ENCODE assay signal across 2 fruit fly cellular contexts in the genomic region with DNA sequence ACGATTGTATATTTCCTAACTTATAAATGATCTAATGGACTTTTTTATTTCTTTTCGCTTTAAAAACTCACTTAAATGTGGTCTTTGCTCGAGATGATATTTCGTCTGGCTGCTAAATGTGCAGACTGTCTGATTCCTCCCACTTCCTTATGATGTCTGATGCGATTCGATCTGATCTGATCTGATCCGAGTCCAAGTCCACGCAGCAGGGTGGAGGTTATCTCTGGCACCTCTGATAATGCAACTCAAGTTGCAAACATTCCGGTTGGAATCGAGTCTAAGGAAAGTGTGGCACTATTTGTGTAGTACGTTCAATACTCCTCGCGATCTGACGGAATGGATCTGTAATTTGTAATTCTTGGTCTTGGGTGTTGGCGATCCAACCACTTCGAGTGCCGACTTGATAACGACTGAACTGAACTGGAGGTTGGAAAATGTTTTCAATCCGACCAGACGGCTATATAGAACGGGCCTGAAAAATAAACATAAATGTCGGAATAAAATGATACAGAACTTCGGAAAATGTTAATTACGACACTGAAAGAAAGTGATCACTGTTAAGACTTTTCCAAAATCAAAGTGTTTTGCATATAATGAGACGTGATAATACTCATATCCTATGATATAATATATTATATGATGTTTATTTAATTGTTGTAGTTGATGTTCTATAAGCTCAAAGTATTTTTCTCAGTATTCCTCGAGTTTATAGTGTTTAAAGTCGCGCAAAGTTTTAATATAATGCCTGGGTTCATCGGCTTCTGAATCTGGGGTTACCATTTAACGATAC.
TF ChIP-seq lines count a peak whose summit lies in the region.

No protein-coding gene starts in this region.

TF ChIP-seq in whole organism, embryonic, 481 proteins besides CTCF, POLR2A, EP300 and RAD21 (continued from another document):
- TF ChIP-seq Abd-B (GFP tag; optimal IDR thresholded peaks at IDR 0.05; lab: Kevin White, UChicago) (peak; percentile 21), phol (tag; optimal IDR thresholded peaks at IDR 0.05; lab: Kevin White, UChicago) (peak; percentile 57), CG18764 (GFP tag; optimal IDR thresholded peaks at IDR 0.05; lab: Kevin White, UChicago) (peak; percentile 24), CG4730 (GFP tag; IDR thresholded peaks at IDR 0.05; lab: Robert Waterston, UW) (no peak), Aef1 (GFP tag; IDR thresholded peaks at IDR 0.05; lab: Robert Waterston, UW) (0 out of 3 replicates have a peak, but pooled peaks have one; percentile 16), croc (GFP tag; conservative IDR thresholded peaks at IDR 0.05; lab: Robert Waterston, UW) (no peak), CG7839 (tag; optimal IDR thresholded peaks at IDR 0.05; lab: Kevin White, UChicago) (peak; percentile 27), bsh (GFP tag; optimal IDR thresholded peaks at IDR 0.05; lab: Kevin White, UChicago) (peak in 1 of 2 experiments; percentile 27), CG8089 (GFP tag; optimal IDR thresholded peaks at IDR 0.05; lab: Kevin White, UChicago) (no peak), prd (optimal IDR thresholded peaks at IDR 0.05; lab: Kevin White, UChicago) (no peak), prd (GFP tag; IDR thresholded peaks at IDR 0.05; lab: Robert Waterston, UW) (peak; percentile 45; the same call in 1 of the 3 replicates), E2f2 (GFP tag; IDR thresholded peaks at IDR 0.05; lab: Robert Waterston, UW) (peak; percentile 23; the same call in 1 of the 2 replicates), Sox102F (GFP tag; optimal IDR thresholded peaks at IDR 0.05; lab: Kevin White, UChicago) (peak; percentile 60), pan (optimal IDR thresholded peaks at IDR 0.05; lab: Kevin White, UChicago) (no peak), pan (GFP tag; optimal IDR thresholded peaks at IDR 0.05 in 1 of 2, IDR thresholded peaks at IDR 0.05 in 1 of 2) (peak in 1 of 2 experiments; percentile 51), CG18262 (tag; optimal IDR thresholded peaks at IDR 0.05; lab: Kevin White, UChicago) (peak; percentile 63), Adf1 (GFP tag; IDR thresholded peaks at IDR 0.05; lab: Robert Waterston, UW) (no peak), ranshi (GFP tag; IDR thresholded peaks at IDR 0.05; lab: Robert Waterston, UW) (0 out of 2 replicates have a peak, but pooled peaks have one; percentile 14), CG2678 (tag; optimal IDR thresholded peaks at IDR 0.05; lab: Kevin White, UChicago) (peak; percentile 47), dmrt99B (tag; optimal IDR thresholded peaks at IDR 0.05; lab: Kevin White, UChicago) (peak; percentile 60), Blimp-1 (GFP tag; optimal IDR thresholded peaks at IDR 0.05; lab: Kevin White, UChicago) (peak; percentile 44), CG16863 (GFP tag; optimal IDR thresholded peaks at IDR 0.05; lab: Kevin White, UChicago) (no peak), ewg (GFP tag; optimal IDR thresholded peaks at IDR 0.05; lab: Kevin White, UChicago) (no peak), Jarid2 (GFP tag; optimal IDR thresholded peaks at IDR 0.05; lab: Kevin White, UChicago) (no peak), CG10979 (tag; optimal IDR thresholded peaks at IDR 0.05; lab: Kevin White, UChicago) (peak; percentile 53), lab (GFP tag; optimal IDR thresholded peaks at IDR 0.05; lab: Kevin White, UChicago) (peak; percentile 38), CG12942 (GFP tag; optimal IDR thresholded peaks at IDR 0.05; lab: Kevin White, UChicago) (no peak), Six4 (GFP tag; optimal IDR thresholded peaks at IDR 0.05; lab: Kevin White, UChicago) (peak; percentile 15), CG31441 (GFP tag; IDR thresholded peaks at IDR 0.05; lab: Robert Waterston, UW) (peak; percentile 55), unpg (GFP tag; optimal IDR thresholded peaks at IDR 0.05; lab: Kevin White, UChicago) (peak; percentile 24), Fer1 (GFP tag; optimal IDR thresholded peaks at IDR 0.05; lab: Kevin White, UChicago) (peak; percentile 32), gfzf (GFP tag; optimal IDR thresholded peaks at IDR 0.05; lab: Kevin White, UChicago) (no peak), tin (GFP tag; optimal IDR thresholded peaks at IDR 0.05; lab: Kevin White, UChicago) (peak; percentile 1), CG11504 (tag; optimal IDR thresholded peaks at IDR 0.05; lab: Kevin White, UChicago) (peak; percentile 59), grau (tag; optimal IDR thresholded peaks at IDR 0.05; lab: Kevin White, UChicago) (peak; percentile 31), CG17829 (tag; optimal IDR thresholded peaks at IDR 0.05; lab: Kevin White, UChicago) (peak; percentile 47), BtbVII (GFP tag; optimal IDR thresholded peaks at IDR 0.05; lab: Kevin White, UChicago) (no peak), grn (GFP tag; optimal IDR thresholded peaks at IDR 0.05; lab: Kevin White, UChicago) (peak; percentile 53), CG9437 (GFP tag; optimal IDR thresholded peaks at IDR 0.05; lab: Kevin White, UChicago) (no peak), Hsf (GFP tag; optimal IDR thresholded peaks at IDR 0.05; lab: Kevin White, UChicago) (no peak), onecut (GFP tag; IDR thresholded peaks at IDR 0.05; lab: Robert Waterston, UW) (0 out of 2 replicates have a peak, but pooled peaks have one; percentile 7), org-1 (GFP tag; optimal IDR thresholded peaks at IDR 0.05; lab: Kevin White, UChicago) (no peak), CG16779 (GFP tag; IDR thresholded peaks at IDR 0.05; lab: Robert Waterston, UW) (no peak), E2f1 (GFP tag; IDR thresholded peaks at IDR 0.05; lab: Robert Waterston, UW) (0 out of 2 replicates have a peak, but pooled peaks have one; percentile 10), CG2712 (tag; optimal IDR thresholded peaks at IDR 0.05; lab: Kevin White, UChicago) (peak; percentile 59), CG17361 (GFP tag; IDR thresholded peaks at IDR 0.05; lab: Robert Waterston, UW) (peak; percentile 60; the same call in 2 of the 3 replicates), row (GFP tag; IDR thresholded peaks at IDR 0.05; lab: Robert Waterston, UW) (0 out of 3 replicates have a peak, but pooled peaks have one; percentile 15), CG4424 (GFP tag; optimal IDR thresholded peaks at IDR 0.05; lab: Kevin White, UChicago) (no peak), hkb (optimal IDR thresholded peaks at IDR 0.05; lab: Kevin White, UChicago) (no peak), hkb (GFP tag; IDR thresholded peaks at IDR 0.05; lab: Robert Waterston, UW) (0 out of 2 replicates have a peak, but pooled peaks have one; percentile 39), usp (GFP tag; optimal IDR thresholded peaks at IDR 0.05; lab: Kevin White, UChicago) (no peak), CG7786 (GFP tag; optimal IDR thresholded peaks at IDR 0.05; lab: Kevin White, UChicago) (no peak), nmo (GFP tag; optimal IDR thresholded peaks at IDR 0.05; lab: Kevin White, UChicago) (peak; percentile 43), CG12071 (GFP tag; optimal IDR thresholded peaks at IDR 0.05; lab: Kevin White, UChicago) (no peak), CG6689 (GFP tag; IDR thresholded peaks at IDR 0.05; lab: Robert Waterston, UW) (0 out of 2 replicates have a peak, but pooled peaks have one; percentile 24), CG8924 (tag; optimal IDR thresholded peaks at IDR 0.05; lab: Kevin White, UChicago) (peak; percentile 11), chif (GFP tag; optimal IDR thresholded peaks at IDR 0.05; lab: Kevin White, UChicago) (no peak), Asciz (GFP tag; optimal IDR thresholded peaks at IDR 0.05; lab: Kevin White, UChicago) (peak; percentile 36), CG34224 (GFP tag; IDR thresholded peaks at IDR 0.05; lab: Robert Waterston, UW; ENCODE audit: partially characterized antibody) (no peak)
TF ChIP-seq in whole organism, embryonic: peak in this region for 51.

TF ChIP-seq in whole organism, prepupa, 60 proteins besides CTCF, POLR2A, EP300 and RAD21 (continued from another document):
- TF ChIP-seq CG6276 (GFP tag; optimal IDR thresholded peaks at IDR 0.05; lab: Kevin White, UChicago) (peak; percentile 30), Hr4 (GFP tag; optimal IDR thresholded peaks at IDR 0.05; lab: Kevin White, UChicago) (peak; percentile 25), topi (GFP tag; optimal IDR thresholded peaks at IDR 0.05; lab: Kevin White, UChicago) (no peak), pdm3 (GFP tag; optimal IDR thresholded peaks at IDR 0.05; lab: Kevin White, UChicago) (no peak), Eip78C (GFP tag; lab: Kevin White, UChicago) (peak; percentile 78), eg (GFP tag; IDR thresholded peaks at IDR 0.05; lab: Robert Waterston, UW) (peak; percentile 67), Sox14 (GFP tag; optimal IDR thresholded peaks at IDR 0.05; lab: Kevin White, UChicago) (no peak), CG3919 (GFP tag; optimal IDR thresholded peaks at IDR 0.05; lab: Kevin White, UChicago) (peak; percentile 13), CG10631 (GFP tag; optimal IDR thresholded peaks at IDR 0.05; lab: Kevin White, UChicago) (no peak), fd85E (GFP tag; optimal IDR thresholded peaks at IDR 0.05; lab: Kevin White, UChicago) (no peak), CG11762 (GFP tag; optimal IDR thresholded peaks at IDR 0.05; lab: Kevin White, UChicago; ENCODE audit: insufficient read depth) (peak; percentile 23), Lpt (GFP tag; optimal IDR thresholded peaks at IDR 0.05; lab: Kevin White, UChicago) (no peak), dsx (GFP tag; optimal IDR thresholded peaks at IDR 0.05; lab: Kevin White, UChicago; ENCODE audit: poor library complexity, severe bottlenecking) (peak; percentile 62), CG1621 (tag; optimal IDR thresholded peaks at IDR 0.05; lab: Kevin White, UChicago) (peak; percentile 9), CG6808 (GFP tag; optimal IDR thresholded peaks at IDR 0.05; lab: Kevin White, UChicago) (peak; percentile 26), Met (GFP tag; optimal IDR thresholded peaks at IDR 0.05; lab: Kevin White, UChicago) (no peak), svp (GFP tag; lab: Kevin White, UChicago) (peak; percentile 97), CG11902 (GFP tag; optimal IDR thresholded peaks at IDR 0.05; lab: Kevin White, UChicago) (no peak), dac (GFP tag; optimal IDR thresholded peaks at IDR 0.05; lab: Kevin White, UChicago) (no peak), Eip93F (GFP tag; optimal IDR thresholded peaks at IDR 0.05; lab: Kevin White, UChicago) (no peak), achi (GFP tag; optimal IDR thresholded peaks at IDR 0.05; lab: Kevin White, UChicago) (no peak), CG6854 (GFP tag; optimal IDR thresholded peaks at IDR 0.05; lab: Kevin White, UChicago) (no peak), Ets96B (tag; optimal IDR thresholded peaks at IDR 0.05; lab: Kevin White, UChicago) (peak; percentile 68), Smox (GFP tag; optimal IDR thresholded peaks at IDR 0.05; lab: Kevin White, UChicago) (no peak), CG10669 (GFP tag; optimal IDR thresholded peaks at IDR 0.05; lab: Kevin White, UChicago) (peak; percentile 56), CG15336 (GFP tag; IDR thresholded peaks at IDR 0.05; lab: Robert Waterston, UW) (0 out of 2 replicates have a peak, but pooled peaks have one; percentile 9), spab (GFP tag; optimal IDR thresholded peaks at IDR 0.05; lab: Kevin White, UChicago) (peak; percentile 50), vri (GFP tag; optimal IDR thresholded peaks at IDR 0.05; lab: Kevin White, UChicago) (no peak), CG3032 (tag; optimal IDR thresholded peaks at IDR 0.05; lab: Kevin White, UChicago) (peak; percentile 49), CG8632 (GFP tag; optimal IDR thresholded peaks at IDR 0.05; lab: Kevin White, UChicago) (peak; percentile 12), esn (GFP tag; optimal IDR thresholded peaks at IDR 0.05; lab: Kevin White, UChicago) (no peak)
TF ChIP-seq in whole organism, prepupa: peak in this region for 26.
